Worm (Caenorhabditis elegans) whole organism, midembryonic: ENCODE results near the gene mttu-1.

Source experiments
- cog-1 ChIP-seq: sonication (generic microtip); optimal IDR thresholded peaks from 2 replicates; lab custom pipeline; 2016; ENCODE audit warnings: missing genetic modification characterization, missing compliant biosample characterization
- flt-1 ChIP-seq: fragments of 200-800 bp; sonication (Bioruptor generic); IDR thresholded peaks from 2 replicates; pipeline ENCODE4 v1.3.6; 2022; ENCODE audit warnings: missing genetic modification characterization, missing compliant biosample characterization
- klf-2 ChIP-seq: fragments of 200-800 bp; sonication (Bioruptor generic); conservative IDR thresholded peaks from 2 replicates; pipeline ENCODE4 v1.3.6; 2022; ENCODE audit warnings: missing genetic modification reagents, missing genetic modification characterization, missing compliant biosample characterization
- med-1 ChIP-seq: sonication (generic microtip); optimal IDR thresholded peaks from 2 replicates; lab custom pipeline; 2017; ENCODE audit warnings: missing genetic modification characterization, mild to moderate bottlenecking, missing compliant biosample characterization, antibody characterized with exemption, missing genetic modification reagents; ENCODE audit not compliant: insufficient read depth
- ref-1 ChIP-seq: fragments of 200-800 bp; sonication (Bioruptor generic); conservative IDR thresholded peaks from 2 replicates; pipeline ENCODE4 v1.3.6; 2022; ENCODE audit warnings: missing genetic modification reagents, missing genetic modification characterization, missing compliant biosample characterization
- ztf-23 ChIP-seq: fragments of 200-800 bp; sonication (Bioruptor generic); IDR thresholded peaks from 2 replicates; pipeline ENCODE4 v1.3.6; 2022; ENCODE audit warnings: missing genetic modification reagents, missing genetic modification characterization, missing compliant biosample characterization
- ztf-29 ChIP-seq: fragments of 200-800 bp; sonication (Bioruptor generic); IDR thresholded peaks from 2 replicates; pipeline ENCODE4 v1.3.6; 2022; ENCODE audit warnings: missing genetic modification reagents, missing genetic modification characterization, missing compliant biosample characterization

ce11 chrIV:11310624-11311023 is 13.9 kb upstream of the mttu-1 start, which contains the start of gene znf-207:
- no peak for TF ChIP-seq ztf-29 (GFP tag; lab: Robert Waterston, UW)
- 0 out of 2 replicates have a peak, but pooled peaks have one; percentile 31 for TF ChIP-seq klf-2 (GFP tag; lab: Robert Waterston, UW)
- TF ChIP-seq ref-1 (GFP tag; lab: Robert Waterston, UW): 0 out of 2 replicates have a peak, but pooled peaks have one; percentile 5
- 0 out of 2 replicates have a peak, but pooled peaks have one; percentile 64 for TF ChIP-seq ztf-23
- peak; percentile 66 for TF ChIP-seq flt-1 (GFP tag; lab: Robert Waterston, UW)
- TF ChIP-seq med-1: peak; percentile 72
- TF ChIP-seq cog-1: no peak
